Worm (Caenorhabditis elegans): ENCODE results near the gene C01G5.3.

DNA sequence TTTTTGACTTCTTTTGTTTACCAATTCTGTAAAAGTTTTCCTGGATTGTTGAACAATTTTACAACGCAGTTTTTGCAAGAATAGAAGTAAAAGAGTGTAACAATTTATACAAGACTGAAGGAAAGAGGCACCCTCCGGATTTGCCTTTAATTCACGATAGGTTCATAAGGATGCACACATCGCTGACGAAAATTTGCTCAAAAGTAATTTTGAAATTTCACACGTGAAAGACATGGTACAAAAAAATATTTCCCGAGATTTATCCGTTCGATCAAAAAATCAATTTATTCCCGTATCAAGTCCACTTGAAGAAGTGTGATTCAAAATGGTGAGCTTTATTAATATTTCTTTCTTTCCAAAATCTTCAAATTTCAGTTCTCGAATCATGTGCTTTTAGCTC lies 41.9 kb downstream of the C01G5.3 start, which contains the start of gene C43G2.3:
- no peak for TF ChIP-seq flt-1 (GFP tag; IDR thresholded peaks at IDR 0.05)
- TF ChIP-seq ztf-29 (GFP tag; IDR thresholded peaks at IDR 0.05) = no peak
- no peak for TF ChIP-seq ref-1 (GFP tag; conservative IDR thresholded peaks at IDR 0.05)
- no peak for TF ChIP-seq T22C8.4 (GFP tag; IDR thresholded peaks at IDR 0.05)
- no peak for TF ChIP-seq cog-1 (tag; optimal IDR thresholded peaks at IDR 0.05)
- TF ChIP-seq klf-2 (GFP tag; conservative IDR thresholded peaks at IDR 0.05) = no peak
- TF ChIP-seq tab-1 (GFP tag; IDR thresholded peaks at IDR 0.05) = no peak
